Fruit fly (Drosophila melanogaster) whole organism, embryonic: ENCODE measurements around the gene mRpS25.

Source experiments
- BEAF-32 ChIP-seq: fragments of 200-800 bp; sonication (Bioruptor generic); optimal IDR thresholded peaks from 3 replicates; lab custom pipeline; 2017; ENCODE audit warnings: missing biosample characterization, missing genetic modification characterization, mild to moderate bottlenecking, moderate library complexity, missing genetic modification reagents
- CG10267 ChIP-seq: fragments of 200-800 bp; sonication (Bioruptor generic); optimal IDR thresholded peaks from 2 replicates; lab custom pipeline; 2018; ENCODE audit warnings: missing biosample characterization, mild to moderate bottlenecking, missing genetic modification characterization, moderate library complexity
- CG10543 ChIP-seq: fragments of 200-800 bp; sonication (Bioruptor generic); optimal IDR thresholded peaks from 3 replicates; lab custom pipeline; 2017; ENCODE audit warnings: missing biosample characterization, mild to moderate bottlenecking, missing genetic modification characterization, moderate library complexity
- CG10654 ChIP-seq: fragments of 200-800 bp; sonication (Bioruptor generic); optimal IDR thresholded peaks from 2 replicates; lab custom pipeline; 2016; ENCODE audit warnings: missing biosample characterization, missing genetic modification characterization
- CG11456 ChIP-seq: fragments of 200-800 bp; sonication (Bioruptor generic); IDR thresholded peaks from 3 replicates; pipeline ENCODE4 v1.3.6; 2022; ENCODE audit warnings: missing biosample characterization, missing genetic modification characterization
- CG11696 ChIP-seq: fragments of 200-800 bp; sonication (Bioruptor generic); IDR thresholded peaks from 2 replicates; pipeline ENCODE4 v1.3.6; 2022; ENCODE audit warnings: missing biosample characterization, missing genetic modification characterization
- CG12659 ChIP-seq: fragments of 200-800 bp; sonication (Bioruptor generic); optimal IDR thresholded peaks from 3 replicates; lab custom pipeline; 2017; ENCODE audit warnings: mild to moderate bottlenecking, missing biosample characterization, missing genetic modification reagents, missing genetic modification characterization
- CG12744 ChIP-seq: fragments of 200-800 bp; sonication (Bioruptor generic); optimal IDR thresholded peaks from 2 replicates; lab custom pipeline; 2016; ENCODE audit warnings: missing biosample characterization, missing genetic modification characterization
- CG13287 ChIP-seq: fragments of 200-800 bp; sonication (Bioruptor generic); IDR thresholded peaks from 2 replicates; pipeline ENCODE4 v1.3.6; 2022; ENCODE audit warnings: missing biosample characterization, missing genetic modification characterization; ENCODE audit not compliant: partially characterized antibody
- CG13624 ChIP-seq: fragments of 200-800 bp; sonication (Bioruptor generic); optimal IDR thresholded peaks from 2 replicates; lab custom pipeline; 2016; ENCODE audit warnings: missing biosample characterization, missing genetic modification characterization
- CG14441 ChIP-seq: fragments of 200-800 bp; sonication (Bioruptor generic); IDR thresholded peaks from 2 replicates; pipeline ENCODE4 v1.3.6; 2022; ENCODE audit warnings: missing biosample characterization, missing genetic modification characterization
- CG15479 ChIP-seq: fragments of 200-800 bp; sonication (Bioruptor generic); optimal IDR thresholded peaks from 3 replicates; lab custom pipeline; 2019; ENCODE audit warnings: missing biosample characterization, mild to moderate bottlenecking, missing genetic modification characterization, moderate library complexity
- CG16779 ChIP-seq: fragments of 200-800 bp; sonication (Bioruptor generic); IDR thresholded peaks from 2 replicates; pipeline ENCODE4 v1.3.6; 2022; ENCODE audit warnings: missing biosample characterization, missing genetic modification characterization
- CG17361 ChIP-seq: fragments of 200-800 bp; sonication (Bioruptor generic); IDR thresholded peaks from 3 replicates; pipeline ENCODE4 v1.3.6; 2022; ENCODE audit warnings: missing biosample characterization, missing genetic modification characterization
- CG17385 ChIP-seq: fragments of 200-800 bp; sonication (Bioruptor generic); optimal IDR thresholded peaks from 3 replicates; lab custom pipeline; 2018; ENCODE audit warnings: missing biosample characterization, mild to moderate bottlenecking, missing genetic modification characterization
- CG17829 ChIP-seq: fragments of 200-800 bp; optimal IDR thresholded peaks from 2 replicates; lab custom pipeline; 2019; ENCODE audit warnings: missing biosample characterization, mild to moderate bottlenecking, missing genetic modification characterization, moderate library complexity
- CG30403 ChIP-seq: fragments of 200-800 bp; sonication (Bioruptor generic); optimal IDR thresholded peaks from 3 replicates; lab custom pipeline; 2016; ENCODE audit warnings: missing biosample characterization, missing genetic modification characterization
- CG3281 ChIP-seq: fragments of 200-800 bp; sonication (Bioruptor generic); optimal IDR thresholded peaks from 3 replicates; lab custom pipeline; 2017; ENCODE audit warnings: missing biosample characterization, mild to moderate bottlenecking, missing genetic modification characterization
- CG34422 ChIP-seq: fragments of 200-800 bp; sonication (Bioruptor generic); IDR thresholded peaks from 3 replicates; pipeline ENCODE4 v1.3.6; 2022; ENCODE audit warnings: missing biosample characterization, missing genetic modification characterization
- CG5180 ChIP-seq: fragments of 200-800 bp; sonication (Bioruptor generic); optimal IDR thresholded peaks from 3 replicates; lab custom pipeline; 2017; ENCODE audit warnings: missing biosample characterization, missing genetic modification characterization, mild to moderate bottlenecking, moderate library complexity, missing genetic modification reagents
- Doc2 ChIP-seq: fragments of 200-800 bp; sonication (Bioruptor generic); IDR thresholded peaks from 2 replicates; pipeline ENCODE4 v1.3.6; 2022; ENCODE audit warnings: missing biosample characterization, missing genetic modification characterization
- Dref ChIP-seq: fragments of 200-800 bp; sonication (Bioruptor generic); IDR thresholded peaks from 2 replicates; pipeline ENCODE4 v1.3.6; 2022; ENCODE audit warnings: missing biosample characterization, missing genetic modification characterization
- Drgx ChIP-seq: fragments of 200-800 bp; sonication (Bioruptor generic); IDR thresholded peaks from 2 replicates; pipeline ENCODE4 v1.3.6; 2022; ENCODE audit warnings: missing biosample characterization, missing genetic modification characterization
- Fer3 ChIP-seq: fragments of 200-800 bp; sonication (Bioruptor generic); optimal IDR thresholded peaks from 2 replicates; lab custom pipeline; 2018; ENCODE audit warnings: missing biosample characterization, mild to moderate bottlenecking, missing genetic modification characterization, moderate library complexity
- GATAe ChIP-seq: fragments of 200-800 bp; sonication (Bioruptor generic); conservative IDR thresholded peaks from 2 replicates; pipeline ENCODE4 v1.3.6; 2022; ENCODE audit warnings: missing biosample characterization, missing genetic modification characterization
- Gsc ChIP-seq: fragments of 200-800 bp; sonication (Bioruptor generic); IDR thresholded peaks from 2 replicates; pipeline ENCODE4 v1.3.6; 2022; ENCODE audit warnings: missing biosample characterization, missing genetic modification characterization
- H2.0 ChIP-seq: fragments of 200-800 bp; sonication (Bioruptor generic); IDR thresholded peaks from 2 replicates; pipeline ENCODE4 v1.3.6; 2022; ENCODE audit warnings: missing biosample characterization, missing genetic modification characterization
- HLH3B ChIP-seq: fragments of 200-800 bp; sonication (Bioruptor generic); IDR thresholded peaks from 2 replicates; pipeline ENCODE4 v1.3.6; 2022; ENCODE audit warnings: missing biosample characterization, missing genetic modification characterization
- MBD-R2 ChIP-seq: fragments of 200-800 bp; sonication (Bioruptor generic); IDR thresholded peaks from 2 replicates; pipeline ENCODE4 v1.3.6; 2022; ENCODE audit warnings: missing biosample characterization, missing genetic modification characterization
- Nf-YC ChIP-seq: fragments of 200-800 bp; optimal IDR thresholded peaks from 3 replicates; lab custom pipeline; 2019; ENCODE audit warnings: missing biosample characterization, mild to moderate bottlenecking, missing genetic modification characterization, moderate library complexity
- Oaz ChIP-seq: fragments of 200-800 bp; sonication (Bioruptor generic); IDR thresholded peaks from 2 replicates; pipeline ENCODE4 v1.3.6; 2022; ENCODE audit warnings: missing biosample characterization, missing genetic modification characterization
- bab2 ChIP-seq: fragments of 200-800 bp; sonication (Bioruptor generic); optimal IDR thresholded peaks from 2 replicates; lab custom pipeline; 2016; ENCODE audit warnings: missing biosample characterization, missing genetic modification characterization
- chif ChIP-seq, 2 experiments: fragments of 200-800 bp; sonication (Bioruptor generic); optimal IDR thresholded peaks; 3 replicates each; lab custom pipeline; 2016; ENCODE audit warnings: missing biosample characterization in 2 of 2, missing genetic modification characterization in 2 of 2
- eyg ChIP-seq: fragments of 200-800 bp; sonication (Bioruptor generic); optimal IDR thresholded peaks from 3 replicates; lab custom pipeline; 2016; ENCODE audit warnings: missing biosample characterization, missing genetic modification characterization
- fru ChIP-seq: fragments of >200 bp; optimal IDR thresholded peaks from 2 replicates; lab custom pipeline; 2017
- grn ChIP-seq: fragments of 200-800 bp; sonication (Bioruptor generic); optimal IDR thresholded peaks from 3 replicates; lab custom pipeline; 2017; ENCODE audit warnings: missing biosample characterization, missing genetic modification characterization
- ham ChIP-seq: fragments of 200-800 bp; sonication (Bioruptor generic); IDR thresholded peaks from 2 replicates; pipeline ENCODE4 v1.3.6; 2022; ENCODE audit warnings: missing biosample characterization, missing genetic modification characterization
- ind ChIP-seq: fragments of 200-800 bp; sonication (Bioruptor generic); optimal IDR thresholded peaks from 3 replicates; lab custom pipeline; 2016; ENCODE audit warnings: missing biosample characterization, missing genetic modification characterization
- jing ChIP-seq: fragments of 200-800 bp; sonication (Bioruptor generic); optimal IDR thresholded peaks from 2 replicates; lab custom pipeline; 2018; ENCODE audit warnings: missing biosample characterization, mild to moderate bottlenecking, missing genetic modification characterization
- mirr ChIP-seq: fragments of 200-800 bp; sonication (Bioruptor generic); optimal IDR thresholded peaks from 3 replicates; lab custom pipeline; 2018; ENCODE audit warnings: missing biosample characterization, mild to moderate bottlenecking, missing genetic modification characterization
- onecut ChIP-seq: fragments of 200-800 bp; sonication (Bioruptor generic); IDR thresholded peaks from 2 replicates; pipeline ENCODE4 v1.3.6; 2022; ENCODE audit warnings: missing biosample characterization, missing genetic modification characterization
- row ChIP-seq: fragments of 200-800 bp; sonication (Bioruptor generic); IDR thresholded peaks from 3 replicates; pipeline ENCODE4 v1.3.6; 2022; ENCODE audit warnings: missing biosample characterization, missing genetic modification characterization
- salm ChIP-seq: fragments of 200-800 bp; sonication (Bioruptor generic); optimal IDR thresholded peaks from 2 replicates; lab custom pipeline; 2018; ENCODE audit warnings: missing biosample characterization, mild to moderate bottlenecking, missing genetic modification characterization
- slp2 ChIP-seq: fragments of 200-800 bp; sonication (Bioruptor generic); optimal IDR thresholded peaks from 2 replicates; lab custom pipeline; 2016; ENCODE audit warnings: missing biosample characterization, missing genetic modification characterization
- sob ChIP-seq: fragments of 200-800 bp; sonication (Bioruptor generic); IDR thresholded peaks from 2 replicates; pipeline ENCODE4 v1.3.6; 2022; ENCODE audit warnings: missing biosample characterization, missing genetic modification characterization
- ssp ChIP-seq: fragments of 200-800 bp; sonication (Bioruptor generic); IDR thresholded peaks from 2 replicates; pipeline ENCODE4 v1.3.6; 2022; ENCODE audit warnings: missing biosample characterization, missing genetic modification characterization
- stwl ChIP-seq: fragments of 200-800 bp; sonication (Bioruptor generic); optimal IDR thresholded peaks from 3 replicates; lab custom pipeline; 2018; ENCODE audit warnings: missing biosample characterization, mild to moderate bottlenecking, missing genetic modification characterization, moderate library complexity
- tgo ChIP-seq: fragments of 200-800 bp; sonication (Bioruptor generic); IDR thresholded peaks from 3 replicates; pipeline ENCODE4 v1.3.6; 2022; ENCODE audit warnings: missing biosample characterization, missing genetic modification characterization
- vvl ChIP-seq: fragments of 200-800 bp; sonication (Bioruptor generic); IDR thresholded peaks from 2 replicates; pipeline ENCODE4 v1.3.6; 2022; ENCODE audit warnings: missing biosample characterization, missing genetic modification characterization
- zen2 ChIP-seq: fragments of 200-800 bp; sonication (Bioruptor generic); IDR thresholded peaks from 3 replicates; pipeline ENCODE4 v1.3.6; 2022; ENCODE audit warnings: missing biosample characterization, missing genetic modification characterization; ENCODE audit not compliant: partially characterized antibody

mRpS25 gene

dm6 chrX:14582784-14583699 lies at the start of gene mRpS25, which contains the start of gene nmdyn-D6 (continued):
- TF ChIP-seq ind (peak; percentile 33), mirr (GFP tag; lab: Kevin White, UChicago) (no peak), CG5180 (GFP tag; lab: Kevin White, UChicago) (no peak), Oaz (GFP tag; lab: Robert Waterston, UW) (no peak), Fer3 (tag; lab: Kevin White, UChicago) (no peak), chif (GFP tag; optimal IDR thresholded peaks at IDR 0.05; lab: Kevin White, UChicago) (peak in 1 of 2 experiments; percentile 44), jing (no peak), sob (GFP tag; lab: Robert Waterston, UW) (peak; percentile 23; the same call in 1 of the 2 replicates), CG11456 (GFP tag; lab: Robert Waterston, UW) (no peak), CG13624 (GFP tag; lab: Kevin White, UChicago) (no peak), CG11696 (no peak), eyg (GFP tag; lab: Kevin White, UChicago) (no peak), H2.0 (GFP tag; lab: Robert Waterston, UW) (0 out of 2 replicates have a peak, but pooled peaks have one; percentile 37), CG15479 (GFP tag; lab: Kevin White, UChicago) (no peak), vvl (GFP tag; lab: Robert Waterston, UW) (no peak; the same call in 1 of the 2 replicates), onecut (GFP tag; lab: Robert Waterston, UW) (no peak), Gsc (GFP tag; lab: Robert Waterston, UW) (no peak), CG16779 (GFP tag; lab: Robert Waterston, UW) (no peak), ham (GFP tag; lab: Robert Waterston, UW) (no peak), CG10654 (GFP tag; lab: Kevin White, UChicago) (peak; percentile 0), Drgx (GFP tag; lab: Robert Waterston, UW) (0 out of 2 replicates have a peak, but pooled peaks have one; percentile 27), BEAF-32 (GFP tag; lab: Kevin White, UChicago) (peak; percentile 66), Doc2 (GFP tag; lab: Robert Waterston, UW) (no peak), CG10267 (tag; lab: Kevin White, UChicago) (no peak), CG34422 (GFP tag; lab: Robert Waterston, UW) (peak; percentile 29; the same call in 2 of the 3 replicates), CG30403 (GFP tag; lab: Kevin White, UChicago) (peak; percentile 61), GATAe (GFP tag; lab: Robert Waterston, UW) (no peak), zen2 (GFP tag; lab: Robert Waterston, UW) (0 out of 3 replicates have a peak, but pooled peaks have one; percentile 45), salm (no peak), CG12744 (no peak), CG3281 (GFP tag; lab: Kevin White, UChicago) (no peak), Dref (GFP tag; lab: Robert Waterston, UW) (peak; percentile 69), fru (lab: Kevin White, UChicago) (no peak), Nf-YC (tag; lab: Kevin White, UChicago) (peak; percentile 12), CG12659 (GFP tag; lab: Kevin White, UChicago) (no peak), CG17829 (tag; lab: Kevin White, UChicago) (no peak), CG10543 (GFP tag; lab: Kevin White, UChicago) (peak; percentile 10), stwl (no peak), slp2 (GFP tag; lab: Kevin White, UChicago) (no peak), CG14441 (GFP tag; lab: Robert Waterston, UW) (0 out of 2 replicates have a peak, but pooled peaks have one; percentile 19), row (GFP tag; lab: Robert Waterston, UW) (peak; percentile 63), bab2 (GFP tag; lab: Kevin White, UChicago) (no peak), CG13287 (peak; percentile 51), grn (GFP tag; lab: Kevin White, UChicago) (no peak), HLH3B (no peak), MBD-R2 (peak; percentile 65), CG17385 (no peak), tgo (0 out of 3 replicates have a peak, but pooled peaks have one; percentile 32), CG17361 (peak; percentile 72; the same call in 2 of the 3 replicates), ssp (GFP tag; lab: Robert Waterston, UW) (peak; percentile 90)
